Worm (Caenorhabditis elegans): ENCODE data around the gene M110.3.

DNA sequence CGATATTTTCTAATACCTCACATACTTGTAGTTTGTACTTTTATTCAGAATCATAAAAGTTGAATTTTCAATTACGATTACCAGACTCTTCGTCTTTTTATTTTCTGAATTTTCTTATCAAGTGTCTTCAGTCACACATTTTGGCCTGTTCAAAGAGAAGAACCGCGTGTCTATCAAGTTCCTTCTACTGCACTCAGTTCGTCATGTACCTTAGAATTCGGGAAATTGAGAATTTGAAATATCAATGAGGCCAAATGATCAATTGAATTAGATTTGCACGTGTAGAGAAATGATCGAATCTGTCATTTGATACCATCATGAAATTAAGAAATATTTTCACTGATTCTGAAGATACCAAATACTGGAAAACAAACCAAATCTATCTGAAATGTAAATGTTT lies 47.1 kb upstream of the M110.3 start:
- TF ChIP-seq lsy-2 (tag; optimal IDR thresholded peaks at IDR 0.05) (no peak), snpc-4 (tag; optimal IDR thresholded peaks at IDR 0.05) (no peak), elt-3 (tag; optimal IDR thresholded peaks at IDR 0.05) (no peak), M03D4.4 (tag; optimal IDR thresholded peaks at IDR 0.05) (no peak), mep-1 (tag; optimal IDR thresholded peaks at IDR 0.05) (no peak), sem-2 (GFP tag; optimal IDR thresholded peaks at IDR 0.05) (no peak), nhr-237 (tag; optimal IDR thresholded peaks at IDR 0.05) (no peak), elt-1 (tag; optimal IDR thresholded peaks at IDR 0.05; ENCODE audit: borderline replicate concordance, insufficient read depth) (no peak), pha-4 (tag; optimal IDR thresholded peaks at IDR 0.05) (no peak), nhr-76 (tag; optimal IDR thresholded peaks at IDR 0.05) (no peak)
